Fruit fly (Drosophila melanogaster) whole organism, adult: Measurements from ENCODE around the gene CG10470.

Experiments
- CG11617 ChIP-seq: fragments of 200-800 bp; sonication (Bioruptor generic); optimal IDR thresholded peaks from 2 replicates; lab custom pipeline; 2017; ENCODE audit warnings: mild to moderate bottlenecking, missing biosample characterization, missing genetic modification reagents, missing genetic modification characterization
- CG12768 ChIP-seq: fragments of 200-800 bp; sonication (Bioruptor generic); optimal IDR thresholded peaks from 2 replicates; lab custom pipeline; 2017; ENCODE audit warnings: missing biosample characterization, missing genetic modification characterization, mild to moderate bottlenecking, moderate library complexity, missing genetic modification reagents
- CG14711 ChIP-seq: fragments of 200-800 bp; sonication (Bioruptor generic); optimal IDR thresholded peaks from 2 replicates; lab custom pipeline; 2018; ENCODE audit warnings: missing biosample characterization, mild to moderate bottlenecking, missing genetic modification characterization, moderate library complexity
- CG1620 ChIP-seq: fragments of 200-800 bp; sonication (Bioruptor generic); optimal IDR thresholded peaks from 2 replicates; lab custom pipeline; 2016; ENCODE audit warnings: missing biosample characterization, missing genetic modification characterization
- CG33017 ChIP-seq: fragments of 200-800 bp; sonication (Bioruptor generic); optimal IDR thresholded peaks from 2 replicates; lab custom pipeline; 2018; ENCODE audit warnings: missing biosample characterization, mild to moderate bottlenecking, missing genetic modification characterization, moderate library complexity
- CG5204 ChIP-seq: fragments of 200-800 bp; sonication (Bioruptor generic); optimal IDR thresholded peaks from 2 replicates; lab custom pipeline; 2016; ENCODE audit warnings: missing biosample characterization, missing genetic modification characterization
- CG7045 ChIP-seq: fragments of 200-800 bp; sonication (Bioruptor generic); optimal IDR thresholded peaks from 2 replicates; lab custom pipeline; 2017; ENCODE audit warnings: missing biosample characterization, mild to moderate bottlenecking, missing genetic modification characterization
- CG7101 ChIP-seq: fragments of 200-800 bp; sonication (Bioruptor generic); optimal IDR thresholded peaks from 2 replicates; lab custom pipeline; 2018; ENCODE audit warnings: missing biosample characterization, mild to moderate bottlenecking, missing genetic modification characterization, moderate library complexity
- Clk ChIP-seq: fragments of 200-800 bp; sonication (Bioruptor generic); optimal IDR thresholded peaks from 2 replicates; lab custom pipeline; 2017; ENCODE audit warnings: missing biosample characterization, missing genetic modification characterization
- Crg-1 ChIP-seq: fragments of 200-800 bp; sonication (Bioruptor generic); optimal IDR thresholded peaks from 2 replicates; lab custom pipeline; 2016; ENCODE audit warnings: missing biosample characterization, missing genetic modification characterization
- Hr96 ChIP-seq: fragments of 200-800 bp; sonication (Bioruptor generic); optimal IDR thresholded peaks from 2 replicates; lab custom pipeline; 2016; ENCODE audit warnings: missing biosample characterization, missing genetic modification characterization
- Mnt ChIP-seq: fragments of 200-800 bp; sonication (Bioruptor generic); optimal IDR thresholded peaks from 2 replicates; lab custom pipeline; 2016; ENCODE audit warnings: missing biosample characterization, mild to moderate bottlenecking, missing genetic modification characterization
- bab1 ChIP-seq: fragments of 200-800 bp; sonication (Bioruptor generic); optimal IDR thresholded peaks from 3 replicates; lab custom pipeline; 2019; ENCODE audit warnings: missing biosample characterization, mild to moderate bottlenecking, missing genetic modification characterization, moderate library complexity
- cic ChIP-seq: fragments of 200-800 bp; sonication (Bioruptor generic); optimal IDR thresholded peaks from 2 replicates; lab custom pipeline; 2017; ENCODE audit warnings: missing biosample characterization, mild to moderate bottlenecking, missing genetic modification characterization, moderate library complexity
- cnc ChIP-seq, 2 experiments: fragments of >200 bp; optimal IDR thresholded peaks; 2 replicates each; lab custom pipeline; 2017
- ovo ChIP-seq: fragments of 200-800 bp; sonication (Bioruptor generic); optimal IDR thresholded peaks from 2 replicates; lab custom pipeline; 2016; ENCODE audit warnings: missing biosample characterization, missing genetic modification characterization
- pad ChIP-seq: fragments of 200-800 bp; sonication (Bioruptor generic); optimal IDR thresholded peaks from 3 replicates; lab custom pipeline; 2017; ENCODE audit warnings: missing biosample characterization, missing genetic modification characterization, mild to moderate bottlenecking, moderate library complexity, missing genetic modification reagents
- tj ChIP-seq: fragments of 200-800 bp; sonication (Bioruptor generic); optimal IDR thresholded peaks from 3 replicates; lab custom pipeline; 2017; ENCODE audit warnings: missing biosample characterization, mild to moderate bottlenecking, missing genetic modification characterization, moderate library complexity
- toe ChIP-seq: fragments of 200-800 bp; sonication (Bioruptor generic); optimal IDR thresholded peaks from 2 replicates; lab custom pipeline; 2016; ENCODE audit warnings: missing biosample characterization, missing genetic modification characterization

Gene CG10470

dm6 chr2L:19023972-19024743, 24.7 kb upstream of the CG10470 start:
- peak; percentile 10 for TF ChIP-seq tj
- TF ChIP-seq CG7101 (tag; lab: Kevin White, UChicago): peak; percentile 8
- no peak for TF ChIP-seq Clk (GFP tag; lab: Kevin White, UChicago)
- TF ChIP-seq bab1: no peak
- TF ChIP-seq CG5204 (GFP tag; lab: Kevin White, UChicago): peak; percentile 43
- TF ChIP-seq CG7045 (GFP tag; lab: Kevin White, UChicago): peak; percentile 8
- peak; percentile 13 for TF ChIP-seq CG11617

- TF ChIP-seq pad (no peak), CG7101 (tag; lab: Kevin White, UChicago) (no peak), Crg-1 (GFP tag; lab: Kevin White, UChicago) (no peak), Clk (GFP tag; lab: Kevin White, UChicago) (no peak), tj (no peak), CG11617 (no peak), ovo (GFP tag; lab: Kevin White, UChicago) (no peak), CG14711 (tag; lab: Kevin White, UChicago) (no peak), CG1620 (GFP tag; lab: Kevin White, UChicago) (no peak), CG5204 (GFP tag; lab: Kevin White, UChicago) (no peak), Hr96 (no peak), CG7045 (GFP tag; lab: Kevin White, UChicago) (no peak)
Measured at dm6 chr2L:19024744-19025059, 24.2 kb upstream of the CG10470 start.

- TF ChIP-seq CG5204 (GFP tag; lab: Kevin White, UChicago) (no peak), CG7045 (GFP tag; lab: Kevin White, UChicago) (peak; percentile 11), CG7101 (tag; lab: Kevin White, UChicago) (peak; percentile 21), toe (peak; percentile 10), Crg-1 (GFP tag; lab: Kevin White, UChicago) (no peak), CG33017 (tag; lab: Kevin White, UChicago) (peak; percentile 32), CG11617 (no peak), tj (no peak)
Measured at dm6 chr2L:19026491-19027197, 22.2 kb upstream of the CG10470 start.

- TF ChIP-seq CG1620 (GFP tag; lab: Kevin White, UChicago) (no peak), cic (GFP tag; lab: Kevin White, UChicago) (peak; percentile 9), Hr96 (no peak), CG7101 (tag; lab: Kevin White, UChicago) (no peak)
Measured at dm6 chr2L:19027246-19027886, 21.5 kb upstream of the CG10470 start, which contains the start of gene Sidpn. TSS of gene Sidpn (plus strand) at chr2L:19027710.

dm6 chr2L:19033288-19033687, 15.6 kb upstream of the CG10470 start, which contains the start of gene hook:
TSS of gene hook (minus strand) at chr2L:19033498.
- TF ChIP-seq CG12768 (GFP tag; lab: Kevin White, UChicago) (no peak), CG14711 (tag; lab: Kevin White, UChicago) (no peak), bab1 (peak; percentile 19), Clk (GFP tag; lab: Kevin White, UChicago) (no peak), CG1620 (GFP tag; lab: Kevin White, UChicago) (no peak), tj (no peak), CG7045 (GFP tag; lab: Kevin White, UChicago) (no peak), Mnt (peak; percentile 25), CG7101 (tag; lab: Kevin White, UChicago) (no peak), cic (GFP tag; lab: Kevin White, UChicago) (no peak), toe (no peak), cnc (optimal IDR thresholded peaks at IDR 0.05; lab: Kevin White, UChicago) (no peak), Crg-1 (GFP tag; lab: Kevin White, UChicago) (no peak), Hr96 (no peak)

dm6 chr2L:19034213-19034929, 14.5 kb upstream of the CG10470 start, which contains the start of the genes mib2 and CG31800:
TSS of gene mib2 (plus strand) at chr2L:19034444.
TSS of gene CG31800 (minus strand) at chr2L:19034576.
- TF ChIP-seq CG14711 (tag; lab: Kevin White, UChicago) (no peak), toe (peak; percentile 7), bab1 (peak; percentile 13), CG11617 (peak; percentile 8), Mnt (peak; percentile 35), CG7101 (tag; lab: Kevin White, UChicago) (peak; percentile 4), CG1620 (GFP tag; lab: Kevin White, UChicago) (no peak)
